Fruit fly (Drosophila melanogaster): ENCODE data around the gene Or85e.

Or85e gene

dm6 chr3R:8663668-8664283 is 28.1 kb upstream of the Or85e start, which contains the start of gene CG8032 (continued):
- TF ChIP-seq CG31388 (GFP tag; optimal IDR thresholded peaks at IDR 0.05) (no peak), lola (GFP tag; optimal IDR thresholded peaks at IDR 0.05) (peak in 1 of 3 experiments; percentile 19), CG1233 (GFP tag; optimal IDR thresholded peaks at IDR 0.05) (no peak), ems (GFP tag; optimal IDR thresholded peaks at IDR 0.05) (peak; percentile 44), CG4404 (GFP tag; IDR thresholded peaks at IDR 0.05) (no peak), CG7839 (tag; optimal IDR thresholded peaks at IDR 0.05) (peak; percentile 41), D19A (tag; optimal IDR thresholded peaks at IDR 0.05) (no peak), Fer3 (tag; optimal IDR thresholded peaks at IDR 0.05) (peak; percentile 11), CG14441 (GFP tag; IDR thresholded peaks at IDR 0.05) (no peak), CG6654 (GFP tag; optimal IDR thresholded peaks at IDR 0.05) (no peak), Dek (tag; optimal IDR thresholded peaks at IDR 0.05) (no peak), CG11456 (GFP tag; IDR thresholded peaks at IDR 0.05) (no peak), CG3065 (GFP tag; optimal IDR thresholded peaks at IDR 0.05) (no peak), trh (GFP tag; optimal IDR thresholded peaks at IDR 0.05) (no peak), CG8944 (GFP tag; optimal IDR thresholded peaks at IDR 0.05) (peak; percentile 64), disco-r (GFP tag; optimal IDR thresholded peaks at IDR 0.05) (no peak), nerfin-1 (tag; optimal IDR thresholded peaks at IDR 0.05) (peak; percentile 17), Hr3 (GFP tag; optimal IDR thresholded peaks at IDR 0.05) (peak; percentile 5), Scr (GFP tag; IDR thresholded peaks at IDR 0.05; ENCODE audit: partially characterized antibody) (peak; percentile 77), Sry-β (GFP tag; optimal IDR thresholded peaks at IDR 0.05) (no peak), CG32772 (GFP tag; IDR thresholded peaks at IDR 0.05) (no peak), ham (GFP tag; IDR thresholded peaks at IDR 0.05) (no peak), Bgb (GFP tag; IDR thresholded peaks at IDR 0.05; ENCODE audit: partially characterized antibody) (peak; percentile 65), CG3847 (GFP tag; IDR thresholded peaks at IDR 0.05) (peak; percentile 74), dm (GFP tag; optimal IDR thresholded peaks at IDR 0.05) (peak; percentile 60), CG15601 (tag; optimal IDR thresholded peaks at IDR 0.05) (peak; percentile 41), eyg (GFP tag; optimal IDR thresholded peaks at IDR 0.05) (peak; percentile 31), CrebB (tag; optimal IDR thresholded peaks at IDR 0.05) (no peak), zf30C (GFP tag; optimal IDR thresholded peaks at IDR 0.05) (no peak), stc (GFP tag; IDR thresholded peaks at IDR 0.05) (0 out of 2 replicates have a peak, but pooled peaks have one; percentile 11), CG1529 (GFP tag; optimal IDR thresholded peaks at IDR 0.05) (no peak), CG11398 (GFP tag; optimal IDR thresholded peaks at IDR 0.05) (no peak), her (GFP tag; optimal IDR thresholded peaks at IDR 0.05) (peak; percentile 27), z (GFP tag; IDR thresholded peaks at IDR 0.05) (no peak), crol (GFP tag; IDR thresholded peaks at IDR 0.05) (no peak), esg (GFP tag; conservative IDR thresholded peaks at IDR 0.05) (no peak), hkb (optimal IDR thresholded peaks at IDR 0.05) (no peak), hkb (GFP tag; IDR thresholded peaks at IDR 0.05) (0 out of 2 replicates have a peak, but pooled peaks have one; percentile 15), jigr1 (GFP tag; IDR thresholded peaks at IDR 0.05) (no peak), CG11695 (GFP tag; IDR thresholded peaks at IDR 0.05) (no peak), CG12236 (GFP tag; optimal IDR thresholded peaks at IDR 0.05) (no peak), Bdp1 (GFP tag; optimal IDR thresholded peaks at IDR 0.05) (peak; percentile 14)

dm6 chr3R:8660661-8661060 is 25.0 kb upstream of the Or85e start, which contains the start of gene bel:
bel (minus strand) TSS chr3R:8660761.
- TF ChIP-seq gcm (GFP tag; optimal IDR thresholded peaks at IDR 0.05) (no peak), tgo (GFP tag; IDR thresholded peaks at IDR 0.05) (0 out of 3 replicates have a peak, but pooled peaks have one; percentile 1)

Data from whole organism, embryonic.